Worm (Caenorhabditis elegans) whole organism, mixed stage, embryonic: Measurements from ENCODE around the gene R02F2.1.

Experiments
- nhr-12 ChIP-seq: fragments of 150-350 bp; optimal IDR thresholded peaks from 2 replicates; lab custom pipeline; 2014; ENCODE audit warnings: missing biosample characterization, missing genetic modification characterization
- nhr-237 ChIP-seq: fragments of 150-350 bp; optimal IDR thresholded peaks from 2 replicates; lab custom pipeline; 2014; ENCODE audit warnings: missing biosample characterization, missing genetic modification characterization
- tbx-8 ChIP-seq: fragments of 200-800 bp; sonication (Bioruptor generic); optimal IDR thresholded peaks from 2 replicates; lab custom pipeline; 2018; ENCODE audit warnings: mild to moderate bottlenecking, missing genetic modification characterization, moderate library complexity, missing compliant biosample characterization
- ztf-11 ChIP-seq: fragments of 150-350 bp; optimal IDR thresholded peaks from 2 replicates; lab custom pipeline; 2014; ENCODE audit warnings: missing biosample characterization, missing genetic modification characterization

- no peak for TF ChIP-seq ztf-11 (tag; lab: Kevin White, UChicago)
- no peak for TF ChIP-seq tbx-8 (GFP tag; lab: Kevin White, UChicago)
- TF ChIP-seq nhr-237 = no peak
- no peak for TF ChIP-seq nhr-12
Observed at ce11 chrIII:5469090-5469489, 32.6 kb upstream of the R02F2.1 start.
